Worm (Caenorhabditis elegans): ENCODE data around the gene srh-135.

DNA sequence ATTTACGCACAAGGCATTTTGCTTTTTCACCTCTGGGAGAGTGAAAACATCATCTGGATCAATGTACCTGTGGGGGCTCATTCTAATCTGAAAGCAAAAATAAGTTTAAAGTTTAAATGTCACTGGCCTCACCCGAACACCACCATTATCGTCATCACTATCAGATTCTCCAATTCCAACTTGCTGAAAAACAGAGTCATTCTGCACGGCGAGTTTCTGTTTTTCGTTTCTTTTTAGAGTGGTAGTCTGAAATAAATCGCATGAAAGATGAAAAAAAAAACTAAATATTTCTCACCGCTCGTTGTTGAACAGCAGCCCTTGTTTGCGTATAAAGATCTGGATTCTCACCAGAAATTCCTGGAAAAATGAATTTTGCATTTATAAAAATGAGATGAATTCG is 20.2 kb upstream of the srh-135 start:
- TF ChIP-seq blmp-1 (tag; optimal IDR thresholded peaks at IDR 0.05) (no peak), lin-13 (tag; optimal IDR thresholded peaks at IDR 0.05) (no peak), drap-1 (GFP tag; optimal IDR thresholded peaks at IDR 0.05) (no peak), snpc-4 (tag; optimal IDR thresholded peaks at IDR 0.05) (no peak), unc-39 (tag; optimal IDR thresholded peaks at IDR 0.05) (no peak), ztf-11 (tag; optimal IDR thresholded peaks at IDR 0.05) (no peak), mab-5 (tag; optimal IDR thresholded peaks at IDR 0.05) (no peak), nhr-28 (tag; optimal IDR thresholded peaks at IDR 0.05) (no peak), unc-62 (GFP tag; optimal IDR thresholded peaks at IDR 0.05) (no peak), lsy-2 (tag; optimal IDR thresholded peaks at IDR 0.05) (no peak)
